In genomic region chr3L:8697862-8698261, dm6 we compare ENCODE assay signal across 2 fruit fly cellular contexts.
A peak's percentile ranks its signal among the peaks of the same experiment; 100 is the strongest.
TF ChIP-seq lines count a peak whose summit lies in the region.

No protein-coding gene starts in this region.

TF ChIP-seq in whole organism, embryonic, 481 proteins besides CTCF, POLR2A, EP300 and RAD21 (continued from another document):
- peak; percentile 100 for TF ChIP-seq cwo (GFP tag; optimal IDR thresholded peaks at IDR 0.05; lab: Kevin White, UChicago)
- TF ChIP-seq dysf (GFP tag; IDR thresholded peaks at IDR 0.05; lab: Robert Waterston, UW) = 0 out of 3 replicates have a peak, but pooled peaks have one; percentile 51
- peak; percentile 47 for TF ChIP-seq onecut (GFP tag; IDR thresholded peaks at IDR 0.05; lab: Robert Waterston, UW)
- no peak for TF ChIP-seq ap (GFP tag; IDR thresholded peaks at IDR 0.05; lab: Robert Waterston, UW)
- TF ChIP-seq ci (GFP tag; IDR thresholded peaks at IDR 0.05; lab: Robert Waterston, UW) = peak; percentile 44; the same call in 1 of the 3 replicates
- 0 out of 2 replicates have a peak, but pooled peaks have one; percentile 36 for TF ChIP-seq ham (GFP tag; IDR thresholded peaks at IDR 0.05; lab: Robert Waterston, UW)
- TF ChIP-seq NFAT (GFP tag; IDR thresholded peaks at IDR 0.05; lab: Robert Waterston, UW) = 0 out of 2 replicates have a peak, but pooled peaks have one; percentile 22
- TF ChIP-seq CG6254 (GFP tag; optimal IDR thresholded peaks at IDR 0.05; lab: Kevin White, UChicago) = no peak
- peak; percentile 95 for TF ChIP-seq crol (GFP tag; IDR thresholded peaks at IDR 0.05; lab: Robert Waterston, UW)
- peak; percentile 93 for TF ChIP-seq nom (GFP tag; optimal IDR thresholded peaks at IDR 0.05; lab: Kevin White, UChicago)
- TF ChIP-seq vvl (GFP tag; IDR thresholded peaks at IDR 0.05; lab: Robert Waterston, UW) = peak; percentile 46
- TF ChIP-seq CG11723 (GFP tag; optimal IDR thresholded peaks at IDR 0.05; lab: Kevin White, UChicago) = no peak
- TF ChIP-seq CG10209 (GFP tag; optimal IDR thresholded peaks at IDR 0.05; lab: Kevin White, UChicago) = peak; percentile 51
- peak; percentile 39 for TF ChIP-seq Hey (tag; optimal IDR thresholded peaks at IDR 0.05; lab: Kevin White, UChicago)
- TF ChIP-seq CG6175 (GFP tag; IDR thresholded peaks at IDR 0.05; lab: Robert Waterston, UW) = peak; percentile 81; the same call in 2 of the 3 replicates
- peak; percentile 18 for TF ChIP-seq CG15514 (GFP tag; optimal IDR thresholded peaks at IDR 0.05; lab: Kevin White, UChicago)
- TF ChIP-seq mirr (GFP tag; optimal IDR thresholded peaks at IDR 0.05; lab: Kevin White, UChicago) = peak; percentile 73
- TF ChIP-seq CG8281 (tag; optimal IDR thresholded peaks at IDR 0.05; lab: Kevin White, UChicago) = peak; percentile 100
- peak; percentile 7; the same call in 1 of the 2 replicates for TF ChIP-seq lmd (GFP tag; IDR thresholded peaks at IDR 0.05; lab: Robert Waterston, UW)
- TF ChIP-seq chm (GFP tag; IDR thresholded peaks at IDR 0.05; lab: Robert Waterston, UW) = peak; percentile 25; the same call in 1 of the 2 replicates
- TF ChIP-seq chinmo (GFP tag; IDR thresholded peaks at IDR 0.05; lab: Robert Waterston, UW; ENCODE audit: partially characterized antibody) = peak; percentile 89; the same call in 3 of the 4 replicates
- peak; percentile 81 for TF ChIP-seq CG10543 (GFP tag; optimal IDR thresholded peaks at IDR 0.05; lab: Kevin White, UChicago)
- no peak for TF ChIP-seq sens (GFP tag; lab: Kevin White, UChicago)
- 0 out of 2 replicates have a peak, but pooled peaks have one; percentile 40 for TF ChIP-seq gsb (GFP tag; IDR thresholded peaks at IDR 0.05; lab: Robert Waterston, UW)
- peak; percentile 12; the same call in 1 of the 2 replicates for TF ChIP-seq amos (GFP tag; IDR thresholded peaks at IDR 0.05; lab: Robert Waterston, UW; ENCODE audit: partially characterized antibody)
- no peak for TF ChIP-seq Ets65A (GFP tag; lab: Kevin White, UChicago)
- peak; percentile 89 for TF ChIP-seq lab (GFP tag; optimal IDR thresholded peaks at IDR 0.05; lab: Kevin White, UChicago)
- TF ChIP-seq slp2 (GFP tag; optimal IDR thresholded peaks at IDR 0.05; lab: Kevin White, UChicago) = no peak
- TF ChIP-seq CG14014 (GFP tag; IDR thresholded peaks at IDR 0.05; lab: Robert Waterston, UW) = peak; percentile 37; the same call in 1 of the 2 replicates
- peak; percentile 58 for TF ChIP-seq CG18599 (GFP tag; optimal IDR thresholded peaks at IDR 0.05; lab: Kevin White, UChicago)
- no peak for TF ChIP-seq hkb (optimal IDR thresholded peaks at IDR 0.05; lab: Kevin White, UChicago)
- 0 out of 2 replicates have a peak, but pooled peaks have one; percentile 27 for TF ChIP-seq hkb (GFP tag; IDR thresholded peaks at IDR 0.05; lab: Robert Waterston, UW)
- peak; percentile 8 for TF ChIP-seq Meics (GFP tag; optimal IDR thresholded peaks at IDR 0.05; lab: Kevin White, UChicago)
- no peak for TF ChIP-seq Kr (GFP tag; optimal IDR thresholded peaks at IDR 0.05; lab: Kevin White, UChicago)
- peak; percentile 39 for TF ChIP-seq Med (GFP tag; lab: Kevin White, UChicago)
- peak; percentile 44 for TF ChIP-seq Nf-YC (tag; optimal IDR thresholded peaks at IDR 0.05; lab: Kevin White, UChicago)
- TF ChIP-seq CG18011 (GFP tag; optimal IDR thresholded peaks at IDR 0.05; lab: Kevin White, UChicago) = no peak
- 0 out of 3 replicates have a peak, but pooled peaks have one; percentile 28 for TF ChIP-seq Dbx (GFP tag; IDR thresholded peaks at IDR 0.05; lab: Robert Waterston, UW)
- TF ChIP-seq sd (tag; optimal IDR thresholded peaks at IDR 0.05; lab: Kevin White, UChicago) = peak; percentile 10
- TF ChIP-seq lilli (GFP tag; optimal IDR thresholded peaks at IDR 0.05; lab: Kevin White, UChicago) = no peak
- 0 out of 2 replicates have a peak, but pooled peaks have one; percentile 9 for TF ChIP-seq CG5953 (GFP tag; IDR thresholded peaks at IDR 0.05; lab: Robert Waterston, UW)
- peak; percentile 69 for TF ChIP-seq Adf1 (GFP tag; IDR thresholded peaks at IDR 0.05; lab: Robert Waterston, UW)
- TF ChIP-seq Hmr (GFP tag; optimal IDR thresholded peaks at IDR 0.05; lab: Kevin White, UChicago) = peak; percentile 9
- 0 out of 2 replicates have a peak, but pooled peaks have one; percentile 39 for TF ChIP-seq seq (GFP tag; IDR thresholded peaks at IDR 0.05; lab: Robert Waterston, UW)
- TF ChIP-seq CG1233 (GFP tag; optimal IDR thresholded peaks at IDR 0.05; lab: Kevin White, UChicago) = peak; percentile 12
- TF ChIP-seq tna (GFP tag; IDR thresholded peaks at IDR 0.05; lab: Robert Waterston, UW; ENCODE audit: partially characterized antibody) = no peak
- no peak for TF ChIP-seq crp (GFP tag; optimal IDR thresholded peaks at IDR 0.05; lab: Kevin White, UChicago)
- peak; percentile 65 for TF ChIP-seq abd-A (tag; optimal IDR thresholded peaks at IDR 0.05; lab: Kevin White, UChicago)
- TF ChIP-seq Hr39 (optimal IDR thresholded peaks at IDR 0.05; lab: Kevin White, UChicago) = peak; percentile 15
- 0 out of 3 replicates have a peak, but pooled peaks have one; percentile 12 for TF ChIP-seq row (GFP tag; IDR thresholded peaks at IDR 0.05; lab: Robert Waterston, UW)
- peak; percentile 42; the same call in 1 of the 2 replicates for TF ChIP-seq CG14441 (GFP tag; IDR thresholded peaks at IDR 0.05; lab: Robert Waterston, UW)
- TF ChIP-seq sug (tag; optimal IDR thresholded peaks at IDR 0.05; lab: Kevin White, UChicago) = peak; percentile 85
- TF ChIP-seq CG7987 (GFP tag; optimal IDR thresholded peaks at IDR 0.05; lab: Kevin White, UChicago) = peak; percentile 99
- no peak for TF ChIP-seq CG4282 (GFP tag; optimal IDR thresholded peaks at IDR 0.05; lab: Kevin White, UChicago)
- TF ChIP-seq zen2 (GFP tag; IDR thresholded peaks at IDR 0.05; lab: Robert Waterston, UW; ENCODE audit: partially characterized antibody) = 0 out of 3 replicates have a peak, but pooled peaks have one; percentile 33
- TF ChIP-seq CG12769 (tag; optimal IDR thresholded peaks at IDR 0.05; lab: Kevin White, UChicago) = peak; percentile 63
- TF ChIP-seq CG10321 (GFP tag; IDR thresholded peaks at IDR 0.05; lab: Robert Waterston, UW) = 0 out of 2 replicates have a peak, but pooled peaks have one; percentile 5
- TF ChIP-seq Deaf1 (tag; optimal IDR thresholded peaks at IDR 0.05; lab: Kevin White, UChicago) = peak; percentile 89

TF ChIP-seq in whole organism, prepupa, 60 proteins besides CTCF, POLR2A, EP300 and RAD21 (continued from another document):
- TF ChIP-seq CG3919 (GFP tag; optimal IDR thresholded peaks at IDR 0.05; lab: Kevin White, UChicago) (no peak), CG6276 (GFP tag; optimal IDR thresholded peaks at IDR 0.05; lab: Kevin White, UChicago) (peak; percentile 30), CG8319 (GFP tag; optimal IDR thresholded peaks at IDR 0.05; lab: Kevin White, UChicago) (no peak), CG31627 (GFP tag; optimal IDR thresholded peaks at IDR 0.05; lab: Kevin White, UChicago) (no peak), Gug (GFP tag; IDR thresholded peaks at IDR 0.05; lab: Robert Waterston, UW) (no peak), esn (GFP tag; optimal IDR thresholded peaks at IDR 0.05; lab: Kevin White, UChicago) (no peak), Eip78C (GFP tag; lab: Kevin White, UChicago) (no peak), fkh (GFP tag; optimal IDR thresholded peaks at IDR 0.05; lab: Kevin White, UChicago) (no peak), Eip93F (GFP tag; optimal IDR thresholded peaks at IDR 0.05; lab: Kevin White, UChicago) (no peak), Hr38 (GFP tag; optimal IDR thresholded peaks at IDR 0.05; lab: Kevin White, UChicago) (no peak), fd85E (GFP tag; optimal IDR thresholded peaks at IDR 0.05; lab: Kevin White, UChicago) (no peak), CG11762 (GFP tag; optimal IDR thresholded peaks at IDR 0.05; lab: Kevin White, UChicago; ENCODE audit: insufficient read depth) (no peak), ss (GFP tag; optimal IDR thresholded peaks at IDR 0.05; lab: Kevin White, UChicago) (peak; percentile 61 to 80), cyc (GFP tag; optimal IDR thresholded peaks at IDR 0.05; lab: Kevin White, UChicago) (no peak), eg (GFP tag; IDR thresholded peaks at IDR 0.05; lab: Robert Waterston, UW) (peak; percentile 25; the same call in 1 of the 3 replicates), CG6163 (GFP tag; IDR thresholded peaks at IDR 0.05; lab: Robert Waterston, UW) (no peak), Eip75B (GFP tag; optimal IDR thresholded peaks at IDR 0.05; lab: Kevin White, UChicago) (no peak), CG34406 (GFP tag; optimal IDR thresholded peaks at IDR 0.05; lab: Kevin White, UChicago) (no peak), lz (GFP tag; optimal IDR thresholded peaks at IDR 0.05; lab: Kevin White, UChicago) (no peak), acj6 (GFP tag; optimal IDR thresholded peaks at IDR 0.05; lab: Kevin White, UChicago) (no peak), CG6808 (GFP tag; optimal IDR thresholded peaks at IDR 0.05; lab: Kevin White, UChicago) (peak; percentile 45), CG1621 (tag; optimal IDR thresholded peaks at IDR 0.05; lab: Kevin White, UChicago) (peak; percentile 30), Ets96B (tag; optimal IDR thresholded peaks at IDR 0.05; lab: Kevin White, UChicago) (no peak), achi (GFP tag; optimal IDR thresholded peaks at IDR 0.05; lab: Kevin White, UChicago) (no peak)
TF ChIP-seq in whole organism, prepupa: peak in this region for 10.
